Worm (Caenorhabditis elegans): ENCODE measurements around the gene trpp-4.

ce11 chrV:9443748-9444147, 43.6 kb downstream of the trpp-4 start, which contains the start of gene wdr-62:
- TF ChIP-seq unc-3 (GFP tag; conservative IDR thresholded peaks at IDR 0.05) (no peak), unc-3 (tag; optimal IDR thresholded peaks at IDR 0.05) (no peak), unc-55 (GFP tag; optimal IDR thresholded peaks at IDR 0.05) (no peak), pag-3 (tag; optimal IDR thresholded peaks at IDR 0.05; ENCODE audit: borderline replicate concordance) (no peak), hlh-6 (tag; optimal IDR thresholded peaks at IDR 0.05) (no peak), elt-2 (tag; optimal IDR thresholded peaks at IDR 0.05) (no peak), Y22D7AL.16 (tag; optimal IDR thresholded peaks at IDR 0.05) (no peak), pha-4 (tag; optimal IDR thresholded peaks at IDR 0.05) (no peak)
